Worm (Caenorhabditis elegans): ENCODE measurements around the gene lec-3.

lec-3 gene

ce11 chrII:10010914-10011313 is 20.0 kb downstream of the lec-3 start:
- TF ChIP-seq php-3 (GFP tag; IDR thresholded peaks at IDR 0.05) (no peak), nhr-6 (tag; optimal IDR thresholded peaks at IDR 0.05) (no peak), set-16 (GFP tag; IDR thresholded peaks at IDR 0.05) (no peak), dmd-9 (GFP tag; IDR thresholded peaks at IDR 0.05) (no peak), aha-1 (tag) (peak; percentile 88), hlh-30 (tag; optimal IDR thresholded peaks at IDR 0.05; ENCODE audit: insufficient read depth) (no peak)

ce11 chrII:10011733-10012132 is 20.8 kb downstream of the lec-3 start:
- TF ChIP-seq dve-1 (tag; optimal IDR thresholded peaks at IDR 0.05; ENCODE audit: insufficient read depth) (peak; percentile 28), daf-12 (tag; optimal IDR thresholded peaks at IDR 0.05) (no peak), nhr-25 (tag; optimal IDR thresholded peaks at IDR 0.05; ENCODE audit: borderline replicate concordance, insufficient read depth) (no peak), nhr-28 (tag; optimal IDR thresholded peaks at IDR 0.05) (peak; percentile 2), nhr-111 (GFP tag; optimal IDR thresholded peaks at IDR 0.05) (no peak), unc-62 (GFP tag; optimal IDR thresholded peaks at IDR 0.05 in 1 of 2) (peak in 1 of 2 experiments; percentile 78), unc-62 (tag; optimal IDR thresholded peaks at IDR 0.05) (no peak), sdz-12 (GFP tag; optimal IDR thresholded peaks at IDR 0.05) (no peak), php-3 (GFP tag; IDR thresholded peaks at IDR 0.05) (no peak), dmd-6 (GFP tag; IDR thresholded peaks at IDR 0.05) (peak; percentile 16; the same call in 1 of the 2 replicates), mxl-3 (GFP tag; optimal IDR thresholded peaks at IDR 0.05) (peak; percentile 29), daf-19 (GFP tag; conservative IDR thresholded peaks at IDR 0.05) (no peak), ceh-44 (GFP tag; IDR thresholded peaks at IDR 0.05) (no peak), nhr-77 (tag; optimal IDR thresholded peaks at IDR 0.05) (no peak), fkh-10 (GFP tag; optimal IDR thresholded peaks at IDR 0.05) (no peak), jun-1 (tag; optimal IDR thresholded peaks at IDR 0.05) (no peak), unc-130 (GFP tag; optimal IDR thresholded peaks at IDR 0.05) (no peak), D1046.2 (GFP tag; IDR thresholded peaks at IDR 0.05) (no peak)

ce11 chrII:10012490-10012889 is 21.6 kb downstream of the lec-3 start:
- TF ChIP-seq snpc-4 (tag; optimal IDR thresholded peaks at IDR 0.05) (no peak), unc-39 (tag; optimal IDR thresholded peaks at IDR 0.05) (no peak), unc-62 (GFP tag; optimal IDR thresholded peaks at IDR 0.05 in 1 of 2) (peak in 1 of 2 experiments; percentile 57), unc-62 (tag; optimal IDR thresholded peaks at IDR 0.05) (no peak), php-3 (GFP tag; IDR thresholded peaks at IDR 0.05) (no peak), pqm-1 (tag; optimal IDR thresholded peaks at IDR 0.05) (no peak), set-16 (GFP tag; IDR thresholded peaks at IDR 0.05) (no peak), nhr-11 (tag; optimal IDR thresholded peaks at IDR 0.05) (peak; percentile 75), duxl-1 (tag; optimal IDR thresholded peaks at IDR 0.05; ENCODE audit: poor library complexity) (no peak), nhr-76 (tag; optimal IDR thresholded peaks at IDR 0.05) (no peak), tra-1 (GFP tag; IDR thresholded peaks at IDR 0.05) (0 out of 2 replicates have a peak, but pooled peaks have one; percentile 6), nhr-41 (GFP tag; IDR thresholded peaks at IDR 0.05) (no peak), madf-5 (GFP tag; IDR thresholded peaks at IDR 0.05) (no peak), arid-1 (GFP tag; conservative IDR thresholded peaks at IDR 0.05) (no peak)

ce11 chrII:10014384-10014783 is 23.5 kb downstream of the lec-3 start:
- TF ChIP-seq unc-62 (GFP tag; optimal IDR thresholded peaks at IDR 0.05 in 1 of 2) (peak in 1 of 2 experiments; percentile 72), unc-62 (tag; optimal IDR thresholded peaks at IDR 0.05) (no peak), mes-2 (tag; optimal IDR thresholded peaks at IDR 0.05; ENCODE audit: poor library complexity, severe bottlenecking) (no peak), php-3 (GFP tag; IDR thresholded peaks at IDR 0.05) (no peak), rbr-2 (tag; optimal IDR thresholded peaks at IDR 0.05) (no peak), nhr-28 (tag; optimal IDR thresholded peaks at IDR 0.05) (no peak), zfp-2 (tag; optimal IDR thresholded peaks at IDR 0.05) (no peak), nhr-6 (tag; optimal IDR thresholded peaks at IDR 0.05) (no peak), spr-1 (tag; optimal IDR thresholded peaks at IDR 0.05) (no peak), tra-1 (GFP tag; IDR thresholded peaks at IDR 0.05) (no peak)
